Worm (Caenorhabditis elegans) whole organism, late embryonic: ENCODE measurements around the gene prx-3.

Experiments used
- K09A11.1 ChIP-seq: sonication (generic microtip); optimal IDR thresholded peaks from 2 replicates; lab custom pipeline; 2017; ENCODE audit warnings: antibody characterized with exemption, mild to moderate bottlenecking, missing genetic modification characterization, missing compliant biosample characterization; ENCODE audit not compliant: insufficient read depth
- ama-1 ChIP-seq: fragments of 150-350 bp; optimal IDR thresholded peaks from 2 replicates; lab custom pipeline; 2014
- eyg-1 ChIP-seq: sonication (generic microtip); optimal IDR thresholded peaks from 2 replicates; lab custom pipeline; 2016; ENCODE audit warnings: missing genotype, missing genetic modification characterization, missing compliant biosample characterization
- fkh-10 ChIP-seq: fragments of 150-350 bp; optimal IDR thresholded peaks from 2 replicates; lab custom pipeline; 2014; ENCODE audit warnings: missing biosample characterization, missing genetic modification reagents, missing genetic modification characterization
- hlh-13 ChIP-seq: fragments of 200-800 bp; sonication (Bioruptor generic); optimal IDR thresholded peaks from 2 replicates; lab custom pipeline; 2018; ENCODE audit warnings: mild to moderate bottlenecking, missing genetic modification characterization, missing compliant biosample characterization
- nhr-11 ChIP-seq: fragments of 150-350 bp; optimal IDR thresholded peaks from 2 replicates; lab custom pipeline; 2014; ENCODE audit warnings: missing biosample characterization, missing genetic modification characterization
- pha-2 ChIP-seq: sonication (generic microtip); optimal IDR thresholded peaks from 2 replicates; lab custom pipeline; 2017; ENCODE audit warnings: mild to moderate bottlenecking, missing genetic modification characterization, missing compliant biosample characterization
- ref-2 ChIP-seq: sonication (generic microtip); optimal IDR thresholded peaks from 2 replicates; lab custom pipeline; 2016; ENCODE audit warnings: missing genetic modification characterization, missing compliant biosample characterization
- zip-5 ChIP-seq: sonication (generic microtip); optimal IDR thresholded peaks from 2 replicates; lab custom pipeline; 2016; ENCODE audit warnings: missing genetic modification characterization, missing compliant biosample characterization

DNA sequence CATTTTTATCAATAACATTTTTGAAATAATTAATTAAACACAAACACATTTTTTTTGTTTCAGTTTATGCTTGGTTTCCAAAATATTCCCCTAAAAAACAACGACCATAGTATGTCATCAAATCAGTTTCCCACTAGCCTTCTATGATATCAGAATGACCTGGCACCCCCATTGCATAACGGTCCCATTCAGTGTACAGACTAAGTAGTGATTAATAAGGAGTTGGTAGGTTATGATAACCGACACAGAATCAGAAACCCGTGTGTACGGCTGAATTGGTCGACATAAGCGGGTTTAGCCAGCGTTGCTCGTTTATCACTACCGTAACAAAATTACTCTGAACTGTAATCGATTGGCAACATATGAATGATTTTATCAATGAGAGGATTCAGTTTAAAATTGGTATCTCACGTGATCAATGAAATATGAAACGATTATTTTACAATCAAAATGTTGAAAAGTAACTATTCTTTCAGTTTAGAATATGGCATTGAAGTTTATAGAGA lies 44.7 kb upstream of the prx-3 start:
- TF ChIP-seq K09A11.1 (tag; lab: Kevin White, UChicago): no peak
- TF ChIP-seq nhr-11: no peak
- no peak for TF ChIP-seq fkh-10 (GFP tag; lab: Kevin White, UChicago)
- no peak for TF ChIP-seq ama-1 (lab: Kevin White, UChicago)
- no peak for TF ChIP-seq zip-5 (tag; lab: Kevin White, UChicago)
- no peak for TF ChIP-seq hlh-13 (GFP tag; lab: Kevin White, UChicago)
- no peak for TF ChIP-seq eyg-1 (tag; lab: Kevin White, UChicago)
- no peak for TF ChIP-seq ref-2 (tag; lab: Kevin White, UChicago)
- TF ChIP-seq pha-2 (tag; lab: Kevin White, UChicago): no peak
